Fruit fly (Drosophila melanogaster) Kc167 (cell line): ENCODE data around the gene CG5863.

Experiments used
- Myc ChIP-seq: fragments of >200 bp; optimal IDR thresholded peaks from 2 replicates; lab custom pipeline; 2017; ENCODE audit warnings: missing external identifiers
- Sin3A ChIP-seq: fragments of >200 bp; optimal IDR thresholded peaks from 2 replicates; lab custom pipeline; 2018; ENCODE audit warnings: missing external identifiers
- h ChIP-seq: fragments of >200 bp; optimal IDR thresholded peaks from 3 replicates; lab custom pipeline; 2018; ENCODE audit warnings: missing external identifiers
- insv ChIP-seq: fragments of >200 bp; optimal IDR thresholded peaks from 3 replicates; lab custom pipeline; 2018; ENCODE audit warnings: missing external identifiers
- psq ChIP-seq: fragments of >200 bp; optimal IDR thresholded peaks from 2 replicates; lab custom pipeline; 2017; ENCODE audit warnings: missing external identifiers
- ttk ChIP-seq: sonication (Bioruptor generic); optimal IDR thresholded peaks from 2 replicates; lab custom pipeline; 2017; ENCODE audit warnings: missing external identifiers

The CG5863 gene

dm6 chr3R:17410808-17411207 is at the start of gene CG5863:
Gene CG5863, plus strand, starts transcription at chr3R:17411108.
- TF ChIP-seq ttk = no peak
- no peak for TF ChIP-seq h (lab: Kevin White, UChicago)
- TF ChIP-seq Sin3A (lab: Kevin White, UChicago) = no peak
- no peak for TF ChIP-seq psq (lab: Kevin White, UChicago)
- no peak for TF ChIP-seq Myc (lab: Kevin White, UChicago)

dm6 chr3R:17366023-17366422 is 44.9 kb upstream of the CG5863 start, which contains the start of gene beat-IIa:
Gene beat-IIa, minus strand, starts transcription at chr3R:17366119.
- no peak for TF ChIP-seq psq (lab: Kevin White, UChicago)
- no peak for TF ChIP-seq h (lab: Kevin White, UChicago)

dm6 chr3R:17371094-17371493 is 39.8 kb upstream of the CG5863 start:
- no peak for TF ChIP-seq h (lab: Kevin White, UChicago)
- TF ChIP-seq psq (lab: Kevin White, UChicago) = no peak
- no peak for TF ChIP-seq Myc (lab: Kevin White, UChicago)
- TF ChIP-seq insv (lab: Kevin White, UChicago) = no peak
- TF ChIP-seq Sin3A (lab: Kevin White, UChicago) = no peak
- TF ChIP-seq ttk = no peak

dm6 chr3R:17377503-17377902 is 33.4 kb upstream of the CG5863 start:
- no peak for TF ChIP-seq insv (lab: Kevin White, UChicago)
- TF ChIP-seq Sin3A (lab: Kevin White, UChicago) = no peak
- no peak for TF ChIP-seq h (lab: Kevin White, UChicago)
- TF ChIP-seq ttk = no peak
- no peak for TF ChIP-seq Myc (lab: Kevin White, UChicago)
- no peak for TF ChIP-seq psq (lab: Kevin White, UChicago)

dm6 chr3R:17379051-17379450 is 31.9 kb upstream of the CG5863 start:
- TF ChIP-seq Sin3A (lab: Kevin White, UChicago) (no peak), h (lab: Kevin White, UChicago) (no peak), ttk (no peak)

- no peak for TF ChIP-seq Myc (lab: Kevin White, UChicago)
- no peak for TF ChIP-seq h (lab: Kevin White, UChicago)
- no peak for TF ChIP-seq ttk
- no peak for TF ChIP-seq psq (lab: Kevin White, UChicago)
- TF ChIP-seq insv (lab: Kevin White, UChicago) = no peak
- TF ChIP-seq Sin3A (lab: Kevin White, UChicago) = no peak
Measured at dm6 chr3R:17379742-17380141, 31.2 kb upstream of the CG5863 start, which contains the start of gene lute. Gene lute, plus strand, starts transcription at chr3R:17379944.

dm6 chr3R:17381916-17382315 is 29.0 kb upstream of the CG5863 start:
- TF ChIP-seq h (lab: Kevin White, UChicago) = no peak
- no peak for TF ChIP-seq Sin3A (lab: Kevin White, UChicago)
- TF ChIP-seq insv (lab: Kevin White, UChicago) = no peak
- TF ChIP-seq ttk = no peak
- TF ChIP-seq Myc (lab: Kevin White, UChicago) = no peak
- no peak for TF ChIP-seq psq (lab: Kevin White, UChicago)

- TF ChIP-seq h (lab: Kevin White, UChicago) (no peak), insv (lab: Kevin White, UChicago) (no peak), psq (lab: Kevin White, UChicago) (no peak), Sin3A (lab: Kevin White, UChicago) (no peak), Myc (lab: Kevin White, UChicago) (no peak), ttk (no peak)
Measured at dm6 chr3R:17385329-17386019, 25.4 kb upstream of the CG5863 start.

- TF ChIP-seq insv (lab: Kevin White, UChicago) (no peak), ttk (no peak), psq (lab: Kevin White, UChicago) (no peak), Myc (lab: Kevin White, UChicago) (no peak), Sin3A (lab: Kevin White, UChicago) (no peak), h (lab: Kevin White, UChicago) (no peak)
Measured at dm6 chr3R:17386168-17386819, 24.6 kb upstream of the CG5863 start.

- TF ChIP-seq Sin3A (lab: Kevin White, UChicago) = no peak
- TF ChIP-seq h (lab: Kevin White, UChicago) = no peak
- no peak for TF ChIP-seq psq (lab: Kevin White, UChicago)
- TF ChIP-seq ttk = no peak
- no peak for TF ChIP-seq insv (lab: Kevin White, UChicago)
Measured at dm6 chr3R:17391313-17391845, 19.5 kb upstream of the CG5863 start, which contains the start of the genes Brf and sds22. Gene Brf, minus strand, starts transcription at chr3R:17391337. Gene sds22, plus strand, starts transcription at chr3R:17391594.

dm6 chr3R:17394318-17395188 is 16.4 kb upstream of the CG5863 start, which contains the start of gene CREG:
Gene CREG, minus strand, starts transcription at chr3R:17394640.
- no peak for TF ChIP-seq insv (lab: Kevin White, UChicago)
- no peak for TF ChIP-seq Sin3A (lab: Kevin White, UChicago)
- TF ChIP-seq psq (lab: Kevin White, UChicago) = no peak
- no peak for TF ChIP-seq h (lab: Kevin White, UChicago)
- no peak for TF ChIP-seq Myc (lab: Kevin White, UChicago)
- TF ChIP-seq ttk = no peak
